Fruit fly (Drosophila melanogaster): ENCODE results near the gene CG6709.

DNA sequence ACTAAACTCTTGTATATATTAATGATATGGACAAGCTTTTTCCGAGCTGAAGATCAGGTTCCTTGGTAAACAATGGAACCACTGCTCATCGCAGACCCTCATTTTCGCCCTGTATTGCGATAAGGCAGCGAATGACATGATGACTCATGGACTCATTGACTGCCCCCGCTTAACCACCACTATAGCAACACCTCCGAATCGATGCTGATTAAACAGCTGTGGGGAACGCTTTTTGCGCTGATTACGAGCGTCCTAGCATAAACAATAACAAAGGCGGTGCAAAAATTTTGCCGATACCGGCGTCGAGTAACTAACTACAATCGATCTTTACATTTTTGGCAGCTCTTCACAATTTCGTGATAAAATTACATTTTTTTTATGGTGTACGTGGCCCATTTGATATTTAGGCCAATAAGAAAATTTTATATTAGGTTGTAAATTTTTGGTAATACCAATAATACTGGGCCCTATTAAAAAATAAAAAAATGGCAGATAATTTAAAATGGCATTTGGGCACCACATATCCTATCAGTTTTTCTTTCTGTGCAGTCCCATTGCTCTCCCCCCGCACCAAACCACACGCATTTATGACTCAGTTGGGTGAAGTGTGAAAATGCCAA, 2.7 kb upstream of the CG6709 start:
- no peak for TF ChIP-seq CG10348 (GFP tag; IDR thresholded peaks at IDR 0.05)
- TF ChIP-seq CG15710 (tag; optimal IDR thresholded peaks at IDR 0.05), result peak; percentile 27
- TF ChIP-seq CG14655 (GFP tag; optimal IDR thresholded peaks at IDR 0.05), result no peak
- no peak for TF ChIP-seq fd96Ca (GFP tag; IDR thresholded peaks at IDR 0.05)
- TF ChIP-seq EcR (GFP tag; optimal IDR thresholded peaks at IDR 0.05), result peak; percentile 52
- peak; percentile 43 for TF ChIP-seq Pif1A (GFP tag; optimal IDR thresholded peaks at IDR 0.05)
- TF ChIP-seq CG8301 (tag; optimal IDR thresholded peaks at IDR 0.05), result no peak
- TF ChIP-seq Ets98B (GFP tag; IDR thresholded peaks at IDR 0.05), result no peak; the same call in 1 of the 2 replicates
- TF ChIP-seq CG17806 (tag; optimal IDR thresholded peaks at IDR 0.05), result peak; percentile 39
- no peak for TF ChIP-seq rn (GFP tag; IDR thresholded peaks at IDR 0.05)
- TF ChIP-seq CG4496 (GFP tag; IDR thresholded peaks at IDR 0.05), result 0 out of 3 replicates have a peak, but pooled peaks have one; percentile 42
- TF ChIP-seq CG12605 (GFP tag; IDR thresholded peaks at IDR 0.05), result no peak
- no peak for TF ChIP-seq CG32121 (GFP tag; IDR thresholded peaks at IDR 0.05)
